Fruit fly (Drosophila melanogaster): ENCODE measurements around the gene Bro.

DNA sequence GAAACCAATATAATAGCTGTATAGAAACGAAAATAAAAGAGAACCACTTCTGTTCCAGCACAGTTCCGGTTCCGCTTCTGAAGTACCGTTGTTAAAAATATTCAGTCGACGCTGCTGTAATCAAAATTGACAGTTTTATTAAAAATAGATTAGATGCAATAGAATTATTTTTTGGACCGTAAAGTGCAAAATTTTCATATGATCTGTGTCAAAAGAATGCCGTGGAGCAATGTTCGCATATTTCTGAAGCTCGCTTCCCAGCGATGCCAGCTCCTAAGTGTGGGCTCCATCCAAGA is 44.9 kb upstream of the Bro start, which contains the start of the genes CG18170 and CG33791:
- no peak for TF ChIP-seq CG6854 (GFP tag; optimal IDR thresholded peaks at IDR 0.05)
- TF ChIP-seq CG34406 (GFP tag; optimal IDR thresholded peaks at IDR 0.05) = no peak
- no peak for TF ChIP-seq Sox15 (GFP tag; optimal IDR thresholded peaks at IDR 0.05)
